Worm (Caenorhabditis elegans): ENCODE measurements around the gene Y32B12B.4.

- TF ChIP-seq nhr-23 (tag; optimal IDR thresholded peaks at IDR 0.05), result no peak
- no peak for TF ChIP-seq mab-5 (tag; optimal IDR thresholded peaks at IDR 0.05)
- TF ChIP-seq nhr-77 (tag; optimal IDR thresholded peaks at IDR 0.05), result no peak
- no peak for TF ChIP-seq ama-1 (optimal IDR thresholded peaks at IDR 0.05)
- no peak for TF ChIP-seq snpc-4 (tag; optimal IDR thresholded peaks at IDR 0.05)
- TF ChIP-seq lsy-2 (tag; optimal IDR thresholded peaks at IDR 0.05), result no peak
- no peak for TF ChIP-seq lin-39 (tag; optimal IDR thresholded peaks at IDR 0.05)
- TF ChIP-seq unc-62 (GFP tag; optimal IDR thresholded peaks at IDR 0.05), result no peak
- TF ChIP-seq aly-2 (tag; optimal IDR thresholded peaks at IDR 0.05), result no peak
Measured at ce11 chrV:16536701-16537100, 16.4 kb upstream of the Y32B12B.4 start, which contains the start of gene Y32B12B.1.
